Worm (Caenorhabditis elegans) whole organism, early embryonic: ENCODE results near the gene pqn-87.

Experiments
- ama-1 ChIP-seq: fragments of 150-350 bp; optimal IDR thresholded peaks from 2 replicates; lab custom pipeline; 2014
- ceh-36 ChIP-seq: sonication (generic microtip); optimal IDR thresholded peaks from 2 replicates; lab custom pipeline; 2016; ENCODE audit warnings: missing genetic modification characterization, inconsistent platforms, missing compliant biosample characterization
- scrt-1 ChIP-seq: fragments of 200-800 bp; sonication (Bioruptor generic); IDR thresholded peaks from 2 replicates; pipeline ENCODE4 v1.3.6; 2022; ENCODE audit warnings: missing genetic modification characterization, missing compliant biosample characterization

- TF ChIP-seq ama-1 (lab: Kevin White, UChicago) (no peak), ceh-36 (tag; lab: Kevin White, UChicago) (no peak), scrt-1 (GFP tag; lab: Robert Waterston, UW) (no peak)
These were observed 22.6 kb downstream of the pqn-87 start, which contains the start of gene trpp-5 for ce11 chrII:12202281-12202680.
